Worm (Caenorhabditis elegans) whole organism, midembryonic: Measurements from ENCODE around the gene fbxa-199.

Source experiments
- T22C8.4 ChIP-seq: fragments of 200-800 bp; sonication (Bioruptor generic); IDR thresholded peaks from 2 replicates; pipeline ENCODE4 v1.3.6; 2022; ENCODE audit warnings: missing genetic modification characterization, missing compliant biosample characterization
- cog-1 ChIP-seq: sonication (generic microtip); optimal IDR thresholded peaks from 2 replicates; lab custom pipeline; 2016; ENCODE audit warnings: missing genetic modification characterization, missing compliant biosample characterization
- flt-1 ChIP-seq: fragments of 200-800 bp; sonication (Bioruptor generic); IDR thresholded peaks from 2 replicates; pipeline ENCODE4 v1.3.6; 2022; ENCODE audit warnings: missing genetic modification characterization, missing compliant biosample characterization
- klf-2 ChIP-seq: fragments of 200-800 bp; sonication (Bioruptor generic); conservative IDR thresholded peaks from 2 replicates; pipeline ENCODE4 v1.3.6; 2022; ENCODE audit warnings: missing genetic modification reagents, missing genetic modification characterization, missing compliant biosample characterization
- med-1 ChIP-seq: sonication (generic microtip); optimal IDR thresholded peaks from 2 replicates; lab custom pipeline; 2017; ENCODE audit warnings: missing genetic modification characterization, mild to moderate bottlenecking, missing compliant biosample characterization, antibody characterized with exemption, missing genetic modification reagents; ENCODE audit not compliant: insufficient read depth
- tab-1 ChIP-seq: fragments of 200-800 bp; sonication (Bioruptor generic); IDR thresholded peaks from 2 replicates; pipeline ENCODE4 v1.3.6; 2022; ENCODE audit warnings: missing genetic modification characterization, missing compliant biosample characterization
- ztf-29 ChIP-seq: fragments of 200-800 bp; sonication (Bioruptor generic); IDR thresholded peaks from 2 replicates; pipeline ENCODE4 v1.3.6; 2022; ENCODE audit warnings: missing genetic modification reagents, missing genetic modification characterization, missing compliant biosample characterization

ce11 chrV:15442384-15442783 is 43.8 kb upstream of the fbxa-199 start:
- TF ChIP-seq cog-1 (no peak), ztf-29 (GFP tag; lab: Robert Waterston, UW) (no peak), tab-1 (GFP tag; lab: Robert Waterston, UW) (no peak), med-1 (GFP tag; lab: Kevin White, UChicago) (no peak), klf-2 (GFP tag; lab: Robert Waterston, UW) (no peak), flt-1 (GFP tag; lab: Robert Waterston, UW) (no peak), T22C8.4 (GFP tag; lab: Robert Waterston, UW) (no peak)
